Fruit fly (Drosophila melanogaster) whole organism, embryonic: Measurements from ENCODE around the gene CG13315.

Source experiments
- Atf6 ChIP-seq: fragments of 200-800 bp; sonication (Bioruptor generic); IDR thresholded peaks from 2 replicates; pipeline ENCODE4 v1.3.6; 2022; ENCODE audit warnings: missing biosample characterization, missing genetic modification characterization
- Awh ChIP-seq: fragments of 200-800 bp; sonication (Bioruptor generic); IDR thresholded peaks from 2 replicates; pipeline ENCODE4, ENCODE4 v1.3.6; 2022; ENCODE audit warnings: missing biosample characterization, missing genetic modification characterization
- BtbVII ChIP-seq: fragments of 200-800 bp; sonication (Bioruptor generic); optimal IDR thresholded peaks from 3 replicates; lab custom pipeline; 2017; ENCODE audit warnings: missing biosample characterization, mild to moderate bottlenecking, missing genetic modification characterization
- Bteb2 ChIP-seq: fragments of 200-800 bp; sonication (Bioruptor generic); optimal IDR thresholded peaks from 2 replicates; lab custom pipeline; 2016; ENCODE audit warnings: missing biosample characterization, missing genetic modification characterization
- CG10274 ChIP-seq: fragments of 200-800 bp; sonication (Bioruptor generic); optimal IDR thresholded peaks from 3 replicates; lab custom pipeline; 2017; ENCODE audit warnings: missing biosample characterization, mild to moderate bottlenecking, missing genetic modification characterization
- CG10462 ChIP-seq: fragments of 200-800 bp; sonication (Bioruptor generic); optimal IDR thresholded peaks from 2 replicates; lab custom pipeline; 2016; ENCODE audit warnings: missing biosample characterization, missing genetic modification characterization
- CG11723 ChIP-seq: fragments of 200-800 bp; sonication (Bioruptor generic); optimal IDR thresholded peaks from 2 replicates; lab custom pipeline; 2017; ENCODE audit warnings: missing biosample characterization, mild to moderate bottlenecking, missing genetic modification characterization
- CG14014 ChIP-seq: fragments of 200-800 bp; sonication (Bioruptor generic); IDR thresholded peaks from 2 replicates; pipeline ENCODE4 v1.3.6; 2022; ENCODE audit warnings: missing biosample characterization, missing genetic modification characterization
- CG15269 ChIP-seq: fragments of 200-800 bp; sonication (Bioruptor generic); optimal IDR thresholded peaks from 2 replicates; lab custom pipeline; 2018; ENCODE audit warnings: missing biosample characterization, mild to moderate bottlenecking, missing genetic modification characterization, moderate library complexity
- CG15479 ChIP-seq: fragments of 200-800 bp; sonication (Bioruptor generic); optimal IDR thresholded peaks from 3 replicates; lab custom pipeline; 2019; ENCODE audit warnings: missing biosample characterization, mild to moderate bottlenecking, missing genetic modification characterization, moderate library complexity
- CG16863 ChIP-seq: fragments of 200-800 bp; sonication (Bioruptor generic); optimal IDR thresholded peaks from 3 replicates; lab custom pipeline; 2016; ENCODE audit warnings: missing biosample characterization, missing genetic modification characterization
- CG17328 ChIP-seq: fragments of 200-800 bp; sonication (Bioruptor generic); IDR thresholded peaks from 2 replicates; pipeline ENCODE4 v1.3.6; 2022; ENCODE audit warnings: missing biosample characterization, missing genetic modification characterization
- CG17802 ChIP-seq: fragments of 200-800 bp; sonication (Bioruptor generic); optimal IDR thresholded peaks from 2 replicates; lab custom pipeline; 2018; ENCODE audit warnings: missing biosample characterization, mild to moderate bottlenecking, missing genetic modification characterization, moderate library complexity
- CG30020 ChIP-seq: fragments of 200-800 bp; optimal IDR thresholded peaks from 2 replicates; lab custom pipeline; 2019; ENCODE audit warnings: missing biosample characterization, mild to moderate bottlenecking, missing genetic modification characterization, moderate library complexity
- CG3838 ChIP-seq: fragments of 200-800 bp; sonication (Bioruptor generic); optimal IDR thresholded peaks from 3 replicates; lab custom pipeline; 2016; ENCODE audit warnings: missing biosample characterization, missing genetic modification characterization
- CG4820 ChIP-seq: fragments of 200-800 bp; sonication (Bioruptor generic); optimal IDR thresholded peaks from 3 replicates; lab custom pipeline; 2016; ENCODE audit warnings: missing biosample characterization, missing genetic modification characterization
- CG5953 ChIP-seq: fragments of 200-800 bp; sonication (Bioruptor generic); IDR thresholded peaks from 2 replicates; pipeline ENCODE4 v1.3.6; 2022; ENCODE audit warnings: missing biosample characterization, missing genetic modification characterization
- CG6175 ChIP-seq: fragments of 200-800 bp; sonication (Bioruptor generic); IDR thresholded peaks from 3 replicates; pipeline ENCODE4 v1.3.6; 2022; ENCODE audit warnings: missing biosample characterization, missing genetic modification characterization
- CG6765 ChIP-seq: fragments of 200-800 bp; sonication (Bioruptor generic); optimal IDR thresholded peaks from 3 replicates; lab custom pipeline; 2017; ENCODE audit warnings: missing biosample characterization, mild to moderate bottlenecking, missing genetic modification characterization
- CG7271 ChIP-seq: fragments of 200-800 bp; sonication (Bioruptor generic); optimal IDR thresholded peaks from 2 replicates; lab custom pipeline; 2018; ENCODE audit warnings: missing biosample characterization, mild to moderate bottlenecking, missing genetic modification characterization, moderate library complexity
- CG8388 ChIP-seq: fragments of 200-800 bp; sonication (Bioruptor generic); optimal IDR thresholded peaks from 2 replicates; lab custom pipeline; 2019; ENCODE audit warnings: missing biosample characterization, mild to moderate bottlenecking, missing genetic modification characterization, moderate library complexity
- CG8924 ChIP-seq: fragments of 200-800 bp; optimal IDR thresholded peaks from 3 replicates; lab custom pipeline; 2019; ENCODE audit warnings: missing biosample characterization, mild to moderate bottlenecking, missing genetic modification characterization, moderate library complexity
- CG9797 ChIP-seq: fragments of 200-800 bp; sonication (Bioruptor generic); optimal IDR thresholded peaks from 3 replicates; lab custom pipeline; 2018; ENCODE audit warnings: missing biosample characterization, mild to moderate bottlenecking, missing genetic modification characterization
- CG9876 ChIP-seq: fragments of 200-800 bp; sonication (Bioruptor generic); optimal IDR thresholded peaks from 2 replicates; lab custom pipeline; 2016; ENCODE audit warnings: missing biosample characterization, missing genetic modification characterization
- CHES-1-like ChIP-seq: fragments of 200-800 bp; sonication (Bioruptor generic); optimal IDR thresholded peaks from 2 replicates; lab custom pipeline; 2016; ENCODE audit warnings: missing biosample characterization, missing genetic modification characterization
- Dip2 ChIP-seq: fragments of 200-800 bp; sonication (Bioruptor generic); IDR thresholded peaks from 2 replicates; pipeline ENCODE4 v1.3.6; 2022; ENCODE audit warnings: missing biosample characterization, missing genetic modification characterization
- Fer2 ChIP-seq: fragments of 200-800 bp; sonication (Bioruptor generic); optimal IDR thresholded peaks from 2 replicates; lab custom pipeline; 2018; ENCODE audit warnings: missing biosample characterization, mild to moderate bottlenecking, missing genetic modification characterization, moderate library complexity
- MTF-1 ChIP-seq: fragments of 200-800 bp; sonication (Bioruptor generic); optimal IDR thresholded peaks from 2 replicates; lab custom pipeline; 2018; ENCODE audit warnings: missing biosample characterization, mild to moderate bottlenecking, missing genetic modification characterization, borderline replicate concordance
- Nf-YC ChIP-seq: fragments of 200-800 bp; optimal IDR thresholded peaks from 3 replicates; lab custom pipeline; 2019; ENCODE audit warnings: missing biosample characterization, mild to moderate bottlenecking, missing genetic modification characterization, moderate library complexity
- Spps ChIP-seq: fragments of 200-800 bp; sonication (Bioruptor generic); optimal IDR thresholded peaks from 2 replicates; lab custom pipeline; 2018; ENCODE audit warnings: missing biosample characterization, mild to moderate bottlenecking, missing genetic modification characterization
- TFAM ChIP-seq: fragments of 200-800 bp; sonication (Bioruptor generic); optimal IDR thresholded peaks from 2 replicates; lab custom pipeline; 2017; ENCODE audit warnings: missing biosample characterization, missing genetic modification characterization, inconsistent platforms
- Usf ChIP-seq: fragments of 200-800 bp; sonication (Bioruptor generic); optimal IDR thresholded peaks from 2 replicates; lab custom pipeline; 2017; ENCODE audit warnings: missing genotype, missing biosample characterization, missing genetic modification characterization
- YL-1 ChIP-seq: fragments of 200-800 bp; sonication (Bioruptor generic); optimal IDR thresholded peaks from 3 replicates; lab custom pipeline; 2017; ENCODE audit warnings: missing biosample characterization, mild to moderate bottlenecking, missing genetic modification characterization
- cas ChIP-seq: fragments of 200-800 bp; sonication (Bioruptor generic); IDR thresholded peaks from 2 replicates; pipeline ENCODE4 v1.3.6; 2022; ENCODE audit warnings: missing biosample characterization, missing genetic modification characterization
- caup ChIP-seq: fragments of 200-800 bp; sonication (Bioruptor generic); optimal IDR thresholded peaks from 3 replicates; lab custom pipeline; 2017; ENCODE audit warnings: missing biosample characterization, mild to moderate bottlenecking, missing genetic modification characterization, moderate library complexity; ENCODE audit not compliant: severe bottlenecking
- dmrt99B ChIP-seq: fragments of 200-800 bp; sonication (Bioruptor generic); optimal IDR thresholded peaks from 2 replicates; lab custom pipeline; 2018; ENCODE audit warnings: missing biosample characterization, mild to moderate bottlenecking, missing genetic modification characterization, moderate library complexity
- gfzf ChIP-seq: fragments of 200-800 bp; sonication (Bioruptor generic); optimal IDR thresholded peaks from 2 replicates; lab custom pipeline; 2016; ENCODE audit warnings: missing biosample characterization, mild to moderate bottlenecking, missing genetic modification characterization, moderate library complexity
- ken ChIP-seq: fragments of 200-800 bp; sonication (Bioruptor generic); IDR thresholded peaks from 3 replicates; pipeline ENCODE4 v1.3.6; 2022; ENCODE audit warnings: missing biosample characterization, missing genetic modification characterization
- nerfin-1 ChIP-seq: fragments of 200-800 bp; sonication (Bioruptor generic); optimal IDR thresholded peaks from 3 replicates; lab custom pipeline; 2019; ENCODE audit warnings: missing biosample characterization, mild to moderate bottlenecking, missing genetic modification characterization, moderate library complexity
- otp ChIP-seq: fragments of 200-800 bp; sonication (Bioruptor generic); IDR thresholded peaks from 3 replicates; pipeline ENCODE4, ENCODE4 v1.3.6; 2022; ENCODE audit warnings: missing biosample characterization, missing genetic modification characterization
- pnt ChIP-seq: fragments of 200-800 bp; sonication (Bioruptor generic); optimal IDR thresholded peaks from 3 replicates; lab custom pipeline; 2016; ENCODE audit warnings: missing biosample characterization, missing genetic modification characterization
- row ChIP-seq: fragments of 200-800 bp; sonication (Bioruptor generic); IDR thresholded peaks from 3 replicates; pipeline ENCODE4 v1.3.6; 2022; ENCODE audit warnings: missing biosample characterization, missing genetic modification characterization
- sc ChIP-seq, 3 experiments: fragments of >200 bp in 2 of 3; fragments of 200-800 bp in 1 of 3; sonication (Bioruptor generic) in 1 of 3; optimal IDR thresholded peaks; 2 replicates in 2 of 3; 3 replicates in 1 of 3; lab custom pipeline; 2017; ENCODE audit warnings: mild to moderate bottlenecking in 1 of 3, missing biosample characterization in 1 of 3, missing genetic modification characterization in 1 of 3, missing genetic modification reagents in 1 of 3
- schlank ChIP-seq: fragments of 200-800 bp; sonication (Bioruptor generic); optimal IDR thresholded peaks from 2 replicates; lab custom pipeline; 2018; ENCODE audit warnings: missing biosample characterization, mild to moderate bottlenecking, missing genetic modification characterization
- sima ChIP-seq: fragments of 200-800 bp; sonication (Bioruptor generic); optimal IDR thresholded peaks from 2 replicates; lab custom pipeline; 2016; ENCODE audit warnings: missing biosample characterization, missing genetic modification characterization
- stc ChIP-seq: fragments of 200-800 bp; sonication (Bioruptor generic); IDR thresholded peaks from 2 replicates; pipeline ENCODE4 v1.3.6; 2022; ENCODE audit warnings: missing biosample characterization, missing genetic modification characterization
- tx ChIP-seq: fragments of 200-800 bp; sonication (Bioruptor generic); optimal IDR thresholded peaks from 2 replicates; lab custom pipeline; 2016; ENCODE audit warnings: missing biosample characterization, missing genetic modification characterization
- vvl ChIP-seq: fragments of 200-800 bp; sonication (Bioruptor generic); IDR thresholded peaks from 2 replicates; pipeline ENCODE4 v1.3.6; 2022; ENCODE audit warnings: missing biosample characterization, missing genetic modification characterization
- wor ChIP-seq: fragments of 200-800 bp; sonication (Bioruptor generic); IDR thresholded peaks from 2 replicates; pipeline ENCODE4 v1.3.6; 2022; ENCODE audit warnings: missing biosample characterization, missing genetic modification characterization
- zfh1 ChIP-seq: fragments of 200-800 bp; sonication (Bioruptor generic); IDR thresholded peaks from 3 replicates; pipeline ENCODE4 v1.3.6; 2022; ENCODE audit warnings: missing biosample characterization, missing genetic modification characterization

Gene CG13315

DNA sequence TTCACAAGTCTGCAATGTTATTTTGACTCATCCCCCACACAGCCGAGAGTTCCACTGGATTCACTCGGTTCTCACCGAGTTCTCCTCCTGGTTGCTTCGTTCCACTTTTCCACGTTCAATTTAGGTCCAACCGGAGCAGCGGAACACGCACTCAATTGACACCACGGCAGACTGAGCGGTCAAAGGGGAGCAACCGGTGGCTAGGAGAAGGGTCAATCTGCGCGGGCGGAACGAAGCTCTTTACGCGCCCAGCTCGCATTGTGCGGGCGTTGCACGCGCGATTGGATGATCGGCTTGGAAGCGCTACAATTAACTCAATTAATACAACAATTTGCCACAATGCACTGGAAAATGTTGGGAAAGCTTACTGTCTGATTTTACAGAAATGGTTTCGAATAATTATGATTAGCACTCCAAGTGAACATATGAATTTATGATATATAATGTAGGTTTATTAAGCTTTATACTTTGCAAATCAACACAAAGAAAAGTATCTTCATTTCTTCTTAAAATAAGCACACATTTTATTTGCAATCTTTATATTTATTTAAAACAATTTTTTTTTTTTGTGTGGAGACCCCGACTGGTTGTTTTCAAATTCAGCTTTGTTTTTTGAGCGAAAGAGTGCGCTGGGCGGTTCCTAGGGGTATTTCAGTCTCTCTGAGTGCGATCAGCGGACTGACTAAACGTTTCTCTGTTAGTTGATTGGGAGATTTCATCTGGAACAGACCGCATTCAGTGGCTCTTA lies 4.1 kb upstream of the CG13315 start, which contains the start of gene CG32032 (continued):
- TF ChIP-seq vvl (GFP tag; lab: Robert Waterston, UW), result no peak; the same call in 1 of the 2 replicates
- no peak for TF ChIP-seq CHES-1-like (GFP tag; lab: Kevin White, UChicago)
- peak; percentile 56 for TF ChIP-seq row
- no peak for TF ChIP-seq Fer2 (tag; lab: Kevin White, UChicago)
- TF ChIP-seq CG17802 (tag; lab: Kevin White, UChicago), result no peak
- TF ChIP-seq CG9876 (GFP tag; lab: Kevin White, UChicago), result no peak
- no peak for TF ChIP-seq CG8388 (GFP tag; lab: Kevin White, UChicago)
- 0 out of 3 replicates have a peak, but pooled peaks have one; percentile 29 for TF ChIP-seq CG6175 (GFP tag; lab: Robert Waterston, UW)
- peak; percentile 7 for TF ChIP-seq CG6765 (GFP tag; lab: Kevin White, UChicago)
- TF ChIP-seq CG3838 (GFP tag; lab: Kevin White, UChicago), result no peak
- TF ChIP-seq Bteb2 (GFP tag; lab: Kevin White, UChicago), result no peak
- no peak for TF ChIP-seq CG7271 (tag; lab: Kevin White, UChicago)
- no peak for TF ChIP-seq Usf (GFP tag; lab: Kevin White, UChicago)
- no peak for TF ChIP-seq CG10462
- TF ChIP-seq CG30020 (tag; lab: Kevin White, UChicago), result no peak
- no peak for TF ChIP-seq CG14014 (GFP tag; lab: Robert Waterston, UW)
- TF ChIP-seq wor (GFP tag; lab: Robert Waterston, UW), result no peak
- TF ChIP-seq CG9797 (GFP tag; lab: Kevin White, UChicago), result no peak
- no peak for TF ChIP-seq dmrt99B (tag; lab: Kevin White, UChicago)
- TF ChIP-seq pnt (GFP tag; lab: Kevin White, UChicago), result no peak
- TF ChIP-seq Atf6 (GFP tag; lab: Robert Waterston, UW), result no peak
- TF ChIP-seq sima (GFP tag; lab: Kevin White, UChicago), result no peak
- no peak for TF ChIP-seq CG17328 (GFP tag; lab: Robert Waterston, UW)
- TF ChIP-seq CG5953 (GFP tag; lab: Robert Waterston, UW), result no peak
- no peak for TF ChIP-seq Awh (GFP tag; lab: Robert Waterston, UW)
- no peak for TF ChIP-seq Dip2 (GFP tag; lab: Robert Waterston, UW)
- no peak for TF ChIP-seq Spps (tag; lab: Kevin White, UChicago)
- no peak for TF ChIP-seq CG16863 (GFP tag; lab: Kevin White, UChicago)
- no peak for TF ChIP-seq CG15269 (tag; lab: Kevin White, UChicago)
- TF ChIP-seq CG10274 (GFP tag; lab: Kevin White, UChicago), result no peak
- TF ChIP-seq nerfin-1, result no peak
- no peak for TF ChIP-seq TFAM
- no peak for TF ChIP-seq otp
- no peak for TF ChIP-seq stc (GFP tag; lab: Robert Waterston, UW)
- no peak for TF ChIP-seq tx
- peak; percentile 10 for TF ChIP-seq CG8924
- TF ChIP-seq CG11723 (GFP tag; lab: Kevin White, UChicago), result no peak
- TF ChIP-seq YL-1, result no peak
- TF ChIP-seq CG4820 (GFP tag; lab: Kevin White, UChicago), result no peak
- no peak for TF ChIP-seq MTF-1 (GFP tag; lab: Kevin White, UChicago)
- no peak for TF ChIP-seq ken (GFP tag; lab: Robert Waterston, UW)
- TF ChIP-seq Nf-YC, result no peak
- no peak for TF ChIP-seq CG15479 (GFP tag; lab: Kevin White, UChicago)
- TF ChIP-seq sc (optimal IDR thresholded peaks at IDR 0.05; lab: Kevin White, UChicago), result no peak
- TF ChIP-seq sc (GFP tag; optimal IDR thresholded peaks at IDR 0.05; lab: Kevin White, UChicago), result no peak
- TF ChIP-seq BtbVII (GFP tag; lab: Kevin White, UChicago), result no peak
- no peak for TF ChIP-seq cas
- TF ChIP-seq gfzf (GFP tag; lab: Kevin White, UChicago), result no peak
- TF ChIP-seq zfh1 (GFP tag; lab: Robert Waterston, UW), result no peak
- TF ChIP-seq caup (GFP tag; lab: Kevin White, UChicago), result no peak
- no peak for TF ChIP-seq schlank (tag; lab: Kevin White, UChicago)
